Worm (Caenorhabditis elegans): ENCODE data around the gene AH9.3.

AH9.3 gene

DNA sequence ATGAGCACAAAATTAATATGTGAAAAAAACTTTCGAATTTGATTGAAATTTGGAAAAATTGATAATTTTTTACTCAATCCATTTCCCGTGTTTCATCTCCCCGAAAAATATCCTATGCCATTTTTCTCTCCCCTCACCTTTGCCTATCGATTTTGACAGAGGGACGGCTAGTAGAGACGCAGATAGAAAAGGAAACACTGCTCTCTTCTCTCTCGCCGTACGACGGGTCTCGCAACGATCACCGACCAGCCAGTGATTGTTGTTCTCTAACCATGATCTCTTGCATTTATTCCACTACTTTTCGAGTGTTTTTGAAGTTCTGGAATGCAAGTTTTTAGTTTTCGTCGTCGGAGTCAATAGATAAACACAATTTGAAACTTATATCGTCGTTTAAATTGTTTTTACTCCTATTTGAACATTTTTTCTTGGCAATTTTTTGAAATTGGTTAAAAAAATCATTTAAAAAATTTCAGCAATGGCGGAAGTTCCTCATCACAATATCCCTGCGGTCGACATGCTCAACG, 23.4 kb downstream of the AH9.3 start, which contains the start of gene vha-15:
Gene vha-15, plus strand, starts transcription at position 474 of the 524 bp plus-strand sequence.
- TF ChIP-seq madf-3 (GFP tag; IDR thresholded peaks at IDR 0.05) = no peak
- peak; percentile 69 for TF ChIP-seq nhr-80 (tag; optimal IDR thresholded peaks at IDR 0.05)
- TF ChIP-seq mcd-1 (GFP tag; IDR thresholded peaks at IDR 0.05) = no peak
- no peak for TF ChIP-seq egrh-3 (GFP tag; IDR thresholded peaks at IDR 0.05)
- no peak for TF ChIP-seq ztf-26 (tag; optimal IDR thresholded peaks at IDR 0.05)
- no peak for TF ChIP-seq snpc-1.1 (tag; optimal IDR thresholded peaks at IDR 0.05; ENCODE audit: insufficient read depth)
- TF ChIP-seq F33H1.4 (GFP tag; IDR thresholded peaks at IDR 0.05) = peak; percentile 63
- TF ChIP-seq nfya-2 (GFP tag; IDR thresholded peaks at IDR 0.05) = no peak
- no peak for TF ChIP-seq Y53G8AR.9 (GFP tag; conservative IDR thresholded peaks at IDR 0.05)
- TF ChIP-seq Y79H2A.3 (GFP tag; conservative IDR thresholded peaks at IDR 0.05) = no peak
- no peak for TF ChIP-seq D2030.7 (GFP tag; IDR thresholded peaks at IDR 0.05)
- peak; percentile 72 for TF ChIP-seq lin-40 (tag; optimal IDR thresholded peaks at IDR 0.05)
- peak; percentile 30 for TF ChIP-seq madf-10 (tag; optimal IDR thresholded peaks at IDR 0.05)
- no peak for TF ChIP-seq nfyb-1 (GFP tag; IDR thresholded peaks at IDR 0.05)
- no peak for TF ChIP-seq repo-1 (tag; optimal IDR thresholded peaks at IDR 0.05)
- TF ChIP-seq let-607 (tag; optimal IDR thresholded peaks at IDR 0.05) = no peak
- TF ChIP-seq F22D6.2 (tag; optimal IDR thresholded peaks at IDR 0.05) = no peak
- TF ChIP-seq rcor-1 (GFP tag; IDR thresholded peaks at IDR 0.05) = no peak
- TF ChIP-seq F49E8.2 (tag; optimal IDR thresholded peaks at IDR 0.05; ENCODE audit: insufficient read depth) = no peak
- peak; percentile 39 for TF ChIP-seq pha-4 (tag; optimal IDR thresholded peaks at IDR 0.05)
- TF ChIP-seq ceh-27 (GFP tag; optimal IDR thresholded peaks at IDR 0.05) = peak; percentile 48
- no peak for TF ChIP-seq ceh-58 (GFP tag; IDR thresholded peaks at IDR 0.05)
- TF ChIP-seq madf-6 (GFP tag; IDR thresholded peaks at IDR 0.05) = 0 out of 2 replicates have a peak, but pooled peaks have one; percentile 14
- TF ChIP-seq lin-35 (GFP tag; optimal IDR thresholded peaks at IDR 0.05) = peak in 1 of 3 experiments; percentile 57
- TF ChIP-seq attf-5 (GFP tag; optimal IDR thresholded peaks at IDR 0.05) = peak; percentile 58
- TF ChIP-seq hmg-1.2 (GFP tag; IDR thresholded peaks at IDR 0.05) = peak; percentile 82
- TF ChIP-seq tbp1 (GFP tag; optimal IDR thresholded peaks at IDR 0.05) = peak; percentile 7
- peak; percentile 30; the same call in 1 of the 2 replicates for TF ChIP-seq pbrm-1 (GFP tag; IDR thresholded peaks at IDR 0.05)
- 0 out of 2 replicates have a peak, but pooled peaks have one; percentile 45 for TF ChIP-seq Y56A3A.18 (GFP tag; IDR thresholded peaks at IDR 0.05)
- TF ChIP-seq hlh-26 (GFP tag; conservative IDR thresholded peaks at IDR 0.05) = no peak
- TF ChIP-seq lin-26 (GFP tag; IDR thresholded peaks at IDR 0.05) = no peak
- peak; percentile 7 for TF ChIP-seq unc-62 (GFP tag; optimal IDR thresholded peaks at IDR 0.05)
- peak; percentile 47; the same call in 1 of the 2 replicates for TF ChIP-seq ekl-4 (GFP tag; IDR thresholded peaks at IDR 0.05)
- TF ChIP-seq cebp-1 (GFP tag; IDR thresholded peaks at IDR 0.05) = no peak
- TF ChIP-seq cebp-1 (tag; optimal IDR thresholded peaks at IDR 0.05) = peak; percentile 62
- TF ChIP-seq him-1 (tag; optimal IDR thresholded peaks at IDR 0.05) = no peak
- no peak for TF ChIP-seq snpc-4 (GFP tag; optimal IDR thresholded peaks at IDR 0.05)
- TF ChIP-seq snpc-4 (tag; optimal IDR thresholded peaks at IDR 0.05) = peak in 1 of 4 experiments; percentile 59
- no peak for TF ChIP-seq bed-2 (GFP tag; IDR thresholded peaks at IDR 0.05)
- TF ChIP-seq ZK185.1 (tag; optimal IDR thresholded peaks at IDR 0.05; ENCODE audit: poor library complexity, severe bottlenecking) = peak; percentile 26

All from whole organism, young adult.